Worm (Caenorhabditis elegans) whole organism, L2 larva: Measurements from ENCODE around the gene tiar-2.
"Not testable (repeated sequence)": the region's sequence is repeated elsewhere in the genome, so short reads cannot be mapped to it uniquely, and the experiment has no call there.

ENCODE experiments used
- ceh-82 ChIP-seq: fragments of 150-350 bp; optimal IDR thresholded peaks from 2 replicates; lab custom pipeline; 2014; ENCODE audit warnings: missing biosample characterization, missing genetic modification characterization
- elt-3 ChIP-seq: sonication (generic microtip); optimal IDR thresholded peaks from 2 replicates; lab custom pipeline; 2017; ENCODE audit warnings: missing biosample characterization, missing genetic modification characterization
- fos-1 ChIP-seq: fragments of 150-350 bp; optimal IDR thresholded peaks from 2 replicates; lab custom pipeline; 2014; ENCODE audit warnings: missing biosample characterization, missing genetic modification characterization
- lin-13 ChIP-seq: fragments of 150-350 bp; optimal IDR thresholded peaks from 2 replicates; lab custom pipeline; 2014; ENCODE audit warnings: missing biosample characterization, missing genetic modification reagents, missing genetic modification characterization
- lin-39 ChIP-seq: fragments of 150-350 bp; optimal IDR thresholded peaks from 2 replicates; lab custom pipeline; 2014; ENCODE audit warnings: missing biosample characterization, missing genetic modification reagents, missing genetic modification characterization
- nhr-25 ChIP-seq: fragments of 150-350 bp; sonication (generic microtip); optimal IDR thresholded peaks from 3 replicates; lab custom pipeline; 2014; ENCODE audit warnings: missing biosample characterization, missing genetic modification characterization
- skn-1 ChIP-seq: sonication (generic microtip); optimal IDR thresholded peaks from 2 replicates; lab custom pipeline; 2017; ENCODE audit warnings: missing biosample characterization, missing genetic modification characterization
- sma-9 ChIP-seq, 2 experiments: fragments of 150-350 bp in 1 of 2; sonication (generic microtip) in 1 of 2; optimal IDR thresholded peaks; 2 replicates each; lab custom pipeline; 2014 to 2016; ENCODE audit warnings: missing genetic modification characterization in 2 of 2, mild to moderate bottlenecking in 1 of 2, missing biosample characterization in 1 of 2, missing compliant biosample characterization in 1 of 2, missing genetic modification reagents in 1 of 2, moderate library complexity in 1 of 2
- unc-55 ChIP-seq: fragments of 150-350 bp; sonication (generic microtip); optimal IDR thresholded peaks from 3 replicates; lab custom pipeline; 2014; ENCODE audit warnings: missing biosample characterization, missing genetic modification reagents, missing genetic modification characterization
- unc-62 ChIP-seq: fragments of 150-350 bp; optimal IDR thresholded peaks from 2 replicates; lab custom pipeline; 2014; ENCODE audit warnings: missing biosample characterization, missing genetic modification reagents, missing genetic modification characterization
- ztf-11 ChIP-seq: sonication (generic microtip); optimal IDR thresholded peaks from 2 replicates; lab custom pipeline; 2017; ENCODE audit warnings: missing biosample characterization, missing genetic modification characterization

DNA sequence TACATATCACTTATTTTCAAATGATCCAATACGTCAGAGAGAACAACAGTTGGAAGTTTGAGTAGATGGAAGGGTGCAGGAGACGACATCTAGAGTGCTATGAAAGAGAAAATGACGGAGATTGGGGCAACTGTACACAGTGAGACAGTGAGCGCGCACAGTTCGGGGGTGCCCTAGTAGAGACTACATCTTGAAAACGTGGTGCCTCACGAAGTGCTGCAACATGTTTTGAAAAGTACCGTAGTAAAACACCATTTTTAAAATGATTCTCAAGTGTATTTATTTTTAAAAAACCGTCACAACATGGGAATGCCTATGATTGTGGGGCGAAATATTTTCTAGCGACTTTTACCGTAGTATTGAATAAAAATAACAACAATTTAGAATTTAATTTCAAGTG, 14.8 kb upstream of the tiar-2 start, which contains the start of gene Y46G5A.39:
- not testable (repeated sequence) for TF ChIP-seq nhr-25 (tag; lab: Kevin White, UChicago); lin-39; elt-3 (tag; lab: Kevin White, UChicago); ceh-82 (tag; lab: Kevin White, UChicago); fos-1 (tag; lab: Kevin White, UChicago); unc-62 (GFP tag; lab: Kevin White, UChicago); lin-13 (GFP tag; lab: Kevin White, UChicago); sma-9 (GFP tag; optimal IDR thresholded peaks at IDR 0.05; lab: Kevin White, UChicago); sma-9 (tag; optimal IDR thresholded peaks at IDR 0.05; lab: Kevin White, UChicago); ztf-11 (tag; lab: Kevin White, UChicago); skn-1 (tag; lab: Kevin White, UChicago); unc-55 (GFP tag; lab: Kevin White, UChicago)
